Worm (Caenorhabditis elegans): Measurements from ENCODE around the gene inx-10.

ce11 chrV:9249206-9249605 is 41.9 kb upstream of the inx-10 start, which contains the start of gene str-94:
- no peak for TF ChIP-seq sup-37 (GFP tag; optimal IDR thresholded peaks at IDR 0.05)
- TF ChIP-seq mdl-1 (tag; optimal IDR thresholded peaks at IDR 0.05): no peak
- TF ChIP-seq ztf-11 (tag; optimal IDR thresholded peaks at IDR 0.05): no peak
- TF ChIP-seq aly-2 (tag; optimal IDR thresholded peaks at IDR 0.05): no peak
- no peak for TF ChIP-seq nhr-28 (tag; optimal IDR thresholded peaks at IDR 0.05)
- no peak for TF ChIP-seq snu-23 (GFP tag; optimal IDR thresholded peaks at IDR 0.05)
- TF ChIP-seq fkh-10 (GFP tag; optimal IDR thresholded peaks at IDR 0.05): no peak
- TF ChIP-seq blmp-1 (tag; optimal IDR thresholded peaks at IDR 0.05): no peak
- no peak for TF ChIP-seq rnt-1 (tag; optimal IDR thresholded peaks at IDR 0.05)
